Fruit fly (Drosophila melanogaster): ENCODE data around the gene CG44329.

- TF ChIP-seq CG33017 (tag; optimal IDR thresholded peaks at IDR 0.05) (no peak), CG1620 (GFP tag; optimal IDR thresholded peaks at IDR 0.05) (no peak), CG14711 (tag; optimal IDR thresholded peaks at IDR 0.05) (no peak), CG7101 (tag; optimal IDR thresholded peaks at IDR 0.05) (no peak), CG5204 (GFP tag; optimal IDR thresholded peaks at IDR 0.05) (no peak), CG11617 (GFP tag; optimal IDR thresholded peaks at IDR 0.05) (no peak), kay (GFP tag; ENCODE audit: borderline replicate concordance) (no peak), ovo (GFP tag; optimal IDR thresholded peaks at IDR 0.05) (no peak), toe (GFP tag; optimal IDR thresholded peaks at IDR 0.05) (no peak), pad (GFP tag; optimal IDR thresholded peaks at IDR 0.05) (no peak), Mnt (GFP tag; optimal IDR thresholded peaks at IDR 0.05) (no peak), Crg-1 (GFP tag; optimal IDR thresholded peaks at IDR 0.05) (no peak), cnc (optimal IDR thresholded peaks at IDR 0.05) (no peak), CG7045 (GFP tag; optimal IDR thresholded peaks at IDR 0.05) (no peak)
Measured at dm6 chrX:5800634-5801033, 12.1 kb downstream of the CG44329 start.

All from whole organism, adult.